Worm (Caenorhabditis elegans) whole organism, L1 larva: ENCODE measurements around the gene toca-1.

Experiments used
- C04F5.9 ChIP-seq: sonication (generic microtip); optimal IDR thresholded peaks from 2 replicates; lab custom pipeline; 2016; ENCODE audit warnings: missing genetic modification characterization, missing compliant biosample characterization
- C16A3.4 ChIP-seq: fragments of 150-350 bp; optimal IDR thresholded peaks from 2 replicates; lab custom pipeline; 2014; ENCODE audit warnings: missing biosample characterization, missing genetic modification characterization
- C34B4.2 ChIP-seq: sonication (generic microtip); optimal IDR thresholded peaks from 2 replicates; lab custom pipeline; 2017; ENCODE audit warnings: mild to moderate bottlenecking, missing genetic modification characterization, missing compliant biosample characterization
- F16B12.6 ChIP-seq: fragments of 150-350 bp; optimal IDR thresholded peaks from 2 replicates; lab custom pipeline; 2014; ENCODE audit warnings: missing biosample characterization, missing genetic modification characterization
- alr-1 ChIP-seq: fragments of 200-800 bp; sonication (Bioruptor generic); optimal IDR thresholded peaks from 2 replicates; lab custom pipeline; 2018; ENCODE audit warnings: borderline replicate concordance, mild to moderate bottlenecking, missing genetic modification characterization, missing compliant biosample characterization
- blmp-1 ChIP-seq: fragments of 150-350 bp; optimal IDR thresholded peaks from 2 replicates; lab custom pipeline; 2014; ENCODE audit warnings: missing biosample characterization, missing genetic modification characterization
- ceh-63 ChIP-seq: fragments of 200-800 bp; sonication (Bioruptor generic); optimal IDR thresholded peaks from 2 replicates; lab custom pipeline; 2018; ENCODE audit warnings: mild to moderate bottlenecking, missing genetic modification characterization, missing compliant biosample characterization
- ceh-8 ChIP-seq: fragments of 200-800 bp; sonication (Bioruptor generic); optimal IDR thresholded peaks from 2 replicates; lab custom pipeline; 2018; ENCODE audit warnings: mild to moderate bottlenecking, missing genetic modification characterization, moderate library complexity, missing compliant biosample characterization
- ceh-82 ChIP-seq, 3 experiments: fragments of 150-350 bp in 1 of 3; sonication (generic microtip) in 2 of 3; optimal IDR thresholded peaks; 2 replicates each; lab custom pipeline; 2014 to 2017; ENCODE audit warnings: missing biosample characterization in 3 of 3, missing genetic modification characterization in 3 of 3
- ces-1 ChIP-seq: fragments of 150-350 bp; optimal IDR thresholded peaks from 2 replicates; lab custom pipeline; 2014; ENCODE audit warnings: missing biosample characterization, missing genetic modification reagents, missing genetic modification characterization
- efl-1 ChIP-seq, 4 experiments: fragments of 150-350 bp; optimal IDR thresholded peaks in 3 of 4; peaks in 1 of 4; 1 replicate in 1 of 4; 2 replicates in 3 of 4; lab custom pipeline; 2014; ENCODE audit warnings: missing biosample characterization in 2 of 4, missing genetic modification characterization in 2 of 4, missing genetic modification reagents in 2 of 4
- egl-13 ChIP-seq: sonication (generic microtip); optimal IDR thresholded peaks from 2 replicates; lab custom pipeline; 2016; ENCODE audit warnings: missing genotype, missing genetic modification reagents, missing genetic modification characterization, missing compliant biosample characterization
- egl-27 ChIP-seq, 2 experiments: fragments of 150-350 bp in 1 of 2; sonication (generic microtip); optimal IDR thresholded peaks; 3 replicates each; lab custom pipeline; 2017 to 2018; ENCODE audit warnings: missing biosample characterization in 2 of 2, missing genetic modification characterization in 2 of 2, missing genetic modification reagents in 2 of 2
- elt-2 ChIP-seq: sonication (generic microtip); optimal IDR thresholded peaks from 2 replicates; lab custom pipeline; 2016; ENCODE audit warnings: missing genetic modification characterization, mild to moderate bottlenecking, inconsistent platforms, missing compliant biosample characterization, missing genetic modification reagents
- elt-3 ChIP-seq, 6 experiments: fragments of 150-350 bp in 1 of 6; sonication (generic microtip); optimal IDR thresholded peaks; 2 replicates each; lab custom pipeline; 2017 to 2018; ENCODE audit warnings: missing biosample characterization in 6 of 6, missing genetic modification characterization in 6 of 6, inconsistent platforms in 1 of 6
- fkh-10 ChIP-seq: sonication (generic microtip); optimal IDR thresholded peaks from 2 replicates; lab custom pipeline; 2017; ENCODE audit warnings: missing biosample characterization, missing genetic modification reagents, missing genetic modification characterization
- grh-1 ChIP-seq: fragments of 200-800 bp; sonication (Bioruptor generic); IDR thresholded peaks from 2 replicates; pipeline ENCODE4 v1.3.6; 2022; ENCODE audit warnings: missing genetic modification reagents, missing genetic modification characterization, missing compliant biosample characterization
- hlh-17 ChIP-seq: fragments of 200-800 bp; sonication (Bioruptor generic); optimal IDR thresholded peaks from 2 replicates; lab custom pipeline; 2018; ENCODE audit warnings: missing genetic modification characterization, mild to moderate bottlenecking, missing compliant biosample characterization, moderate library complexity, borderline replicate concordance
- jun-1 ChIP-seq: fragments of 150-350 bp; optimal IDR thresholded peaks from 2 replicates; lab custom pipeline; 2014; ENCODE audit warnings: missing biosample characterization, missing genetic modification reagents, missing genetic modification characterization
- lin-14 ChIP-seq: fragments of 200-800 bp; sonication (Bioruptor generic); optimal IDR thresholded peaks from 2 replicates; lab custom pipeline; 2018; ENCODE audit warnings: mild to moderate bottlenecking, missing genetic modification characterization, moderate library complexity, missing compliant biosample characterization
- lin-39 ChIP-seq: fragments of 150-350 bp; optimal IDR thresholded peaks from 2 replicates; lab custom pipeline; 2014; ENCODE audit warnings: missing biosample characterization, missing genetic modification reagents, missing genetic modification characterization
- lsy-2 ChIP-seq, 2 experiments: fragments of 150-350 bp; optimal IDR thresholded peaks; 2 replicates each; lab custom pipeline; 2014; ENCODE audit warnings: missing biosample characterization in 2 of 2, missing genetic modification characterization in 2 of 2
- mab-9 ChIP-seq: fragments of 200-800 bp; sonication (Bioruptor generic); IDR thresholded peaks from 2 replicates; pipeline ENCODE4 v1.3.6; 2022; ENCODE audit warnings: missing genetic modification reagents, missing genetic modification characterization, missing compliant biosample characterization
- nhr-12 ChIP-seq: sonication (generic microtip); optimal IDR thresholded peaks from 2 replicates; lab custom pipeline; 2017; ENCODE audit warnings: missing biosample characterization, missing genetic modification characterization
- nhr-20 ChIP-seq: sonication (generic microtip); optimal IDR thresholded peaks from 2 replicates; lab custom pipeline; 2016; ENCODE audit warnings: mild to moderate bottlenecking, missing genetic modification characterization, missing compliant biosample characterization
- nhr-237 ChIP-seq: fragments of 150-350 bp; optimal IDR thresholded peaks from 2 replicates; lab custom pipeline; 2014; ENCODE audit warnings: missing biosample characterization, missing genetic modification characterization
- nhr-28 ChIP-seq: fragments of 150-350 bp; optimal IDR thresholded peaks from 2 replicates; lab custom pipeline; 2014; ENCODE audit warnings: missing biosample characterization, missing genetic modification characterization
- nhr-76 ChIP-seq: sonication (generic microtip); optimal IDR thresholded peaks from 2 replicates; lab custom pipeline; 2017; ENCODE audit warnings: missing biosample characterization, missing genetic modification characterization
- nhr-84 ChIP-seq: sonication (generic microtip); optimal IDR thresholded peaks from 2 replicates; lab custom pipeline; 2017; ENCODE audit warnings: missing biosample characterization, missing genetic modification characterization
- pag-3 ChIP-seq: sonication (generic microtip); optimal IDR thresholded peaks from 2 replicates; lab custom pipeline; 2017; ENCODE audit warnings: missing genetic modification characterization, mild to moderate bottlenecking, missing compliant biosample characterization, antibody characterized with exemption, borderline replicate concordance; ENCODE audit not compliant: insufficient read depth
- skn-1 ChIP-seq: fragments of 150-350 bp; optimal IDR thresholded peaks from 2 replicates; lab custom pipeline; 2014; ENCODE audit warnings: missing biosample characterization, missing genetic modification characterization
- snpc-4 ChIP-seq: fragments of 150-350 bp; optimal IDR thresholded peaks from 2 replicates; lab custom pipeline; 2014; ENCODE audit warnings: missing biosample characterization, missing genetic modification characterization
- snu-23 ChIP-seq: sonication (generic microtip); optimal IDR thresholded peaks from 2 replicates; lab custom pipeline; 2016; ENCODE audit warnings: missing genetic modification characterization, missing compliant biosample characterization
- sptf-1 ChIP-seq: fragments of 150-350 bp; optimal IDR thresholded peaks from 2 replicates; lab custom pipeline; 2014; ENCODE audit warnings: missing biosample characterization, missing genetic modification characterization
- unc-62 ChIP-seq: fragments of 150-350 bp; optimal IDR thresholded peaks from 2 replicates; lab custom pipeline; 2014; ENCODE audit warnings: missing biosample characterization, missing genetic modification reagents, missing genetic modification characterization
- unc-86 ChIP-seq: sonication (generic microtip); optimal IDR thresholded peaks from 2 replicates; lab custom pipeline; 2016; ENCODE audit warnings: missing genetic modification characterization, missing compliant biosample characterization
- xbp-1 ChIP-seq: sonication (generic microtip); optimal IDR thresholded peaks from 2 replicates; lab custom pipeline; 2016; ENCODE audit warnings: missing genetic modification characterization, missing compliant biosample characterization
- zag-1 ChIP-seq: fragments of 150-350 bp; optimal IDR thresholded peaks from 2 replicates; lab custom pipeline; 2014; ENCODE audit warnings: missing biosample characterization, missing genetic modification characterization
- ztf-11 ChIP-seq, 2 experiments: sonication (generic microtip); optimal IDR thresholded peaks; 2 replicates each; lab custom pipeline; 2016 to 2017; ENCODE audit warnings: missing genetic modification characterization in 2 of 2, missing biosample characterization in 1 of 2, missing compliant biosample characterization in 1 of 2

toca-1 gene

DNA sequence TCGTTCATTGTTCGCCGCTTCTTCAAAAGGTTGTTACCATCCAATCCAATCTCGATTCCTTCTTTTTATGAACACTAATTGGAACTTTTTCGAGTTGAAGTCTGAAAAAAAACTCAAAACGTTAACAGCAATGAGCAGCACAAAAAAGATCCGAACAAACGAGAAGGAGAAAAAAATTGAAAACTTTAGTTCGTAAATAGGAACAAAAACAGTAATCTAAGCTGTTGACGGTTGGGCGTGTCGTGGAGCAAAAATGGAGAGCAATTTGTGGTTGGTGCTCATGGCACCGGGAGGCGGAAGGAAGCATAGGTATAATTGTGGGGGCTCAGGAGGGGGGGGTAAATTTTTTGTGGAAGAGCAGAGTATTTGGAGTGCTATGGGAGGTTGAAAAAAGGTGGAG lies at the start of gene toca-1:
Gene toca-1, minus strand, starts transcription at position 101 of the 400 bp plus-strand sequence.
- TF ChIP-seq nhr-12 (tag; lab: Kevin White, UChicago): no peak
- TF ChIP-seq nhr-28 (tag; lab: Kevin White, UChicago): no peak
- TF ChIP-seq nhr-20 (tag; lab: Kevin White, UChicago): no peak
- TF ChIP-seq nhr-76 (tag; lab: Kevin White, UChicago): no peak
- TF ChIP-seq snu-23 (GFP tag; lab: Kevin White, UChicago): no peak
- no peak for TF ChIP-seq grh-1 (GFP tag; lab: Robert Waterston, UW)
- no peak for TF ChIP-seq lin-14 (GFP tag; lab: Kevin White, UChicago)
- no peak for TF ChIP-seq C04F5.9 (tag; lab: Kevin White, UChicago)
- TF ChIP-seq alr-1: no peak
- TF ChIP-seq snpc-4 (tag; lab: Kevin White, UChicago): no peak
- TF ChIP-seq ces-1 (GFP tag; lab: Kevin White, UChicago): no peak
- TF ChIP-seq, all 84 proteins: peak for 0

- TF ChIP-seq mab-9: no peak
- TF ChIP-seq unc-62 (GFP tag; lab: Kevin White, UChicago): no peak
- TF ChIP-seq nhr-237 (tag; lab: Kevin White, UChicago): no peak
- TF ChIP-seq zag-1 (tag; lab: Kevin White, UChicago): no peak
- TF ChIP-seq egl-13 (tag; lab: Kevin White, UChicago): no peak
- TF ChIP-seq pag-3 (tag; lab: Kevin White, UChicago): no peak
- no peak for TF ChIP-seq egl-27 (tag; optimal IDR thresholded peaks at IDR 0.05; lab: Kevin White, UChicago)
- no peak for TF ChIP-seq fkh-10 (GFP tag; lab: Kevin White, UChicago)
- no peak for TF ChIP-seq ceh-82 (tag; optimal IDR thresholded peaks at IDR 0.05; lab: Kevin White, UChicago)
- TF ChIP-seq C16A3.4 (tag; lab: Kevin White, UChicago): no peak
- no peak for TF ChIP-seq lin-39 (tag; lab: Kevin White, UChicago)
- no peak for TF ChIP-seq jun-1
- TF ChIP-seq ztf-11 (tag; optimal IDR thresholded peaks at IDR 0.05; lab: Kevin White, UChicago): no peak
- TF ChIP-seq, all 84 proteins: peak for 0
These were observed 47.1 kb upstream of the toca-1 start, which contains the start of gene H02F09.3 for ce11 chrX:1568377-1568776. TSS of gene H02F09.3 (plus strand) at chrX:1568677.

DNA sequence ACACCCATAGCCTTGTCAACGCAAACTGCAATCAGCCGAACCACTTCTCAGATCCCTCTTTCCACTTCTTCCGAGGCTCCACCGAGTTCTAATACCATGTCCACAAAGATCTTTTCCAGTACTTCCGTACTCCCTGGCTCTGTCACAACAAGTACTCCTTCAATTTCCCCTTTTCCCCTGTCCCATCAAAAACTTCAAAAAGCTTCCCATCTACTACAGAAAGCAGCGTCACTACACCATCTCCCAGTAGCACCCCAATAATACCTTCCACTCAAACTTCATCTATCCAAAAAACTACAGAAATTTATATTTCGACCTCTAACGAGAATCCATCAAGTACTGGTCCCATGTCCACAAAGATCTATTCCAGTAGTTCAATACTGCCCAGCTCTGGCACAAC lies 35.6 kb upstream of the toca-1 start:
- TF ChIP-seq F16B12.6 (tag; lab: Kevin White, UChicago) (no peak), unc-86 (tag; lab: Kevin White, UChicago) (no peak), lsy-2 (tag; optimal IDR thresholded peaks at IDR 0.05; lab: Kevin White, UChicago) (no peak), sptf-1 (tag; lab: Kevin White, UChicago) (no peak), blmp-1 (no peak), pag-3 (tag; lab: Kevin White, UChicago) (no peak), xbp-1 (tag; lab: Kevin White, UChicago) (no peak)

DNA sequence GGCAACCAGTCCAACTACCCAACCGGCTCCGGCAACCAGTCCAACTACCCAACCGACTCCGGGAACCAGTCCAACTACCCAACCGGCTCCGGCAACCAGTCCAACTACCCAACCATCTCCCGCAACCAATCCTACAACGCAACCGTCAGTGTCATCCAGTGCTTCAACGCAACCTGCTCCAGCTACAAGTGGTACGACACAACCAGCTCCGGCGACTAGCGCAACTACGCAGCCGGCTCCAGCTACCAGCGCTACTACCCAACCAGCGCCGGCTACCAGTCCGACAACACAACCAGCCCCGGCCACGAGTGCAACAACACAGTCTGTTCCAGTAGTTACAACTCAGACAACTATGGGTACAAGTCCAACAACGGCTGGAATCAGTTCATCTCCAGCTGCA lies 27.8 kb upstream of the toca-1 start:
- TF ChIP-seq snu-23 (GFP tag; lab: Kevin White, UChicago) (no peak), egl-13 (tag; lab: Kevin White, UChicago) (no peak), fkh-10 (GFP tag; lab: Kevin White, UChicago) (no peak), unc-86 (tag; lab: Kevin White, UChicago) (no peak), elt-3 (tag; optimal IDR thresholded peaks at IDR 0.05; lab: Kevin White, UChicago) (no peak), elt-2 (tag; lab: Kevin White, UChicago) (no peak), hlh-17 (GFP tag; lab: Kevin White, UChicago) (no peak), skn-1 (tag; lab: Kevin White, UChicago) (no peak), nhr-12 (tag; lab: Kevin White, UChicago) (no peak), C34B4.2 (no peak), nhr-84 (tag; lab: Kevin White, UChicago) (no peak), ceh-8 (GFP tag; lab: Kevin White, UChicago) (no peak), ceh-63 (GFP tag; lab: Kevin White, UChicago) (no peak), alr-1 (no peak), lsy-2 (tag; optimal IDR thresholded peaks at IDR 0.05; lab: Kevin White, UChicago) (no peak), efl-1 (optimal IDR thresholded peaks at IDR 0.05; lab: Kevin White, UChicago) (no peak), efl-1 (GFP tag; optimal IDR thresholded peaks at IDR 0.05 in 1 of 2; lab: Kevin White, UChicago) (no peak), grh-1 (GFP tag; lab: Robert Waterston, UW) (no peak)
- TF ChIP-seq, all 84 proteins: peak for 0
